Fruit fly (Drosophila melanogaster) whole organism, embryonic: ENCODE results near the gene CG6785.

Source experiments
- ATbp ChIP-seq: fragments of 200-800 bp; sonication (Bioruptor generic); optimal IDR thresholded peaks from 2 replicates; lab custom pipeline; 2017; ENCODE audit warnings: missing biosample characterization, mild to moderate bottlenecking, missing genetic modification characterization, missing genetic modification reagents
- CG10654 ChIP-seq: fragments of 200-800 bp; sonication (Bioruptor generic); optimal IDR thresholded peaks from 2 replicates; lab custom pipeline; 2016; ENCODE audit warnings: missing biosample characterization, missing genetic modification characterization
- CG11456 ChIP-seq: fragments of 200-800 bp; sonication (Bioruptor generic); IDR thresholded peaks from 3 replicates; pipeline ENCODE4 v1.3.6; 2022; ENCODE audit warnings: missing biosample characterization, missing genetic modification characterization
- CG12391 ChIP-seq: fragments of 200-800 bp; sonication (Bioruptor generic); optimal IDR thresholded peaks from 3 replicates; lab custom pipeline; 2018; ENCODE audit warnings: missing biosample characterization, mild to moderate bottlenecking, missing genetic modification characterization, moderate library complexity
- CG12744 ChIP-seq: fragments of 200-800 bp; sonication (Bioruptor generic); optimal IDR thresholded peaks from 2 replicates; lab custom pipeline; 2016; ENCODE audit warnings: missing biosample characterization, missing genetic modification characterization
- CG14965 ChIP-seq: fragments of 200-800 bp; sonication (Bioruptor generic); optimal IDR thresholded peaks from 2 replicates; lab custom pipeline; 2016; ENCODE audit warnings: missing biosample characterization, missing genetic modification characterization, borderline replicate concordance
- CG16779 ChIP-seq: fragments of 200-800 bp; sonication (Bioruptor generic); IDR thresholded peaks from 2 replicates; pipeline ENCODE4 v1.3.6; 2022; ENCODE audit warnings: missing biosample characterization, missing genetic modification characterization
- CG2875 ChIP-seq: fragments of 200-800 bp; sonication (Bioruptor generic); optimal IDR thresholded peaks from 2 replicates; lab custom pipeline; 2017; ENCODE audit warnings: missing biosample characterization, mild to moderate bottlenecking, missing genetic modification characterization, missing genetic modification reagents
- CG30431 ChIP-seq: fragments of 200-800 bp; sonication (Bioruptor generic); optimal IDR thresholded peaks from 2 replicates; lab custom pipeline; 2017; ENCODE audit warnings: missing biosample characterization, missing genetic modification characterization
- CG3065 ChIP-seq: fragments of 200-800 bp; sonication (Bioruptor generic); optimal IDR thresholded peaks from 2 replicates; lab custom pipeline; 2016; ENCODE audit warnings: missing biosample characterization, missing genetic modification characterization
- CG31365 ChIP-seq: fragments of 200-800 bp; sonication (Bioruptor generic); optimal IDR thresholded peaks from 2 replicates; lab custom pipeline; 2018; ENCODE audit warnings: missing biosample characterization, mild to moderate bottlenecking, missing genetic modification characterization
- CG32767 ChIP-seq: fragments of 200-800 bp; sonication (Bioruptor generic); IDR thresholded peaks from 2 replicates; pipeline ENCODE4 v1.3.6; 2022; ENCODE audit warnings: missing biosample characterization, missing genetic modification characterization
- CG3995 ChIP-seq: fragments of 200-800 bp; sonication (Bioruptor generic); optimal IDR thresholded peaks from 3 replicates; lab custom pipeline; 2016; ENCODE audit warnings: missing biosample characterization, missing genetic modification characterization
- CG42726 ChIP-seq: fragments of 200-800 bp; sonication (Bioruptor generic); IDR thresholded peaks from 2 replicates; pipeline ENCODE4 v1.3.6; 2022; ENCODE audit warnings: missing biosample characterization, missing genetic modification characterization; ENCODE audit not compliant: partially characterized antibody
- CG4328 ChIP-seq: fragments of 200-800 bp; sonication (Bioruptor generic); optimal IDR thresholded peaks from 3 replicates; lab custom pipeline; 2017; ENCODE audit warnings: missing biosample characterization, missing genetic modification reagents, missing genetic modification characterization
- CG4854 ChIP-seq: fragments of 200-800 bp; sonication (Bioruptor generic); optimal IDR thresholded peaks from 2 replicates; lab custom pipeline; 2016; ENCODE audit warnings: missing biosample characterization, missing genetic modification characterization, inconsistent platforms
- CG7556 ChIP-seq: fragments of 200-800 bp; sonication (Bioruptor generic); optimal IDR thresholded peaks from 2 replicates; lab custom pipeline; 2017; ENCODE audit warnings: missing biosample characterization, mild to moderate bottlenecking, missing genetic modification characterization
- CG7839 ChIP-seq: fragments of 200-800 bp; sonication (Bioruptor generic); optimal IDR thresholded peaks from 3 replicates; lab custom pipeline; 2018; ENCODE audit warnings: missing biosample characterization, mild to moderate bottlenecking, missing genetic modification characterization, moderate library complexity
- CG8290 ChIP-seq, 3 experiments: fragments of 200-800 bp; sonication (Bioruptor generic); optimal IDR thresholded peaks; 2 replicates each; lab custom pipeline; 2016 to 2019; ENCODE audit warnings: missing biosample characterization in 3 of 3, missing genetic modification characterization in 3 of 3, mild to moderate bottlenecking in 2 of 3, moderate library complexity in 1 of 3
- E2f2 ChIP-seq: fragments of 200-800 bp; sonication (Bioruptor generic); IDR thresholded peaks from 2 replicates; pipeline ENCODE4 v1.3.6; 2022; ENCODE audit warnings: missing biosample characterization, missing genetic modification characterization
- Elba2 ChIP-seq: fragments of 200-800 bp; sonication (Bioruptor generic); optimal IDR thresholded peaks from 3 replicates; lab custom pipeline; 2016; ENCODE audit warnings: missing biosample characterization, missing genetic modification characterization
- Gug ChIP-seq: fragments of 200-800 bp; sonication (Bioruptor generic); IDR thresholded peaks from 4 replicates; pipeline ENCODE4 v1.3.6; 2022; ENCODE audit warnings: missing biosample characterization, missing genetic modification characterization
- Hmx ChIP-seq: fragments of 200-800 bp; sonication (Bioruptor generic); optimal IDR thresholded peaks from 2 replicates; lab custom pipeline; 2016; ENCODE audit warnings: missing biosample characterization, missing genetic modification characterization
- Hr3 ChIP-seq: fragments of 200-800 bp; sonication (Bioruptor generic); optimal IDR thresholded peaks from 3 replicates; lab custom pipeline; 2016; ENCODE audit warnings: missing biosample characterization, missing genetic modification characterization
- NK7.1 ChIP-seq: fragments of 200-800 bp; sonication (Bioruptor generic); optimal IDR thresholded peaks from 3 replicates; lab custom pipeline; 2016; ENCODE audit warnings: missing biosample characterization, missing genetic modification characterization
- Optix ChIP-seq: fragments of 200-800 bp; sonication (Bioruptor generic); IDR thresholded peaks from 3 replicates; pipeline ENCODE4 v1.3.6; 2022; ENCODE audit warnings: missing biosample characterization, missing genetic modification characterization
- Poxn ChIP-seq: fragments of 200-800 bp; sonication (Bioruptor generic); IDR thresholded peaks from 2 replicates; pipeline ENCODE4 v1.3.6; 2022; ENCODE audit warnings: missing biosample characterization, missing genetic modification characterization
- Rx ChIP-seq: fragments of 200-800 bp; sonication (Bioruptor generic); IDR thresholded peaks from 2 replicates; pipeline ENCODE4 v1.3.6; 2022; ENCODE audit warnings: missing biosample characterization, missing genetic modification characterization
- Sry-δ ChIP-seq: fragments of 200-800 bp; sonication (Bioruptor generic); optimal IDR thresholded peaks from 2 replicates; lab custom pipeline; 2016; ENCODE audit warnings: missing biosample characterization, missing genetic modification characterization
- ase ChIP-seq: fragments of 200-800 bp; sonication (Bioruptor generic); IDR thresholded peaks from 3 replicates; pipeline ENCODE4 v1.3.6; 2022; ENCODE audit warnings: missing biosample characterization, missing genetic modification characterization
- chif ChIP-seq, 2 experiments: fragments of 200-800 bp; sonication (Bioruptor generic); optimal IDR thresholded peaks; 3 replicates each; lab custom pipeline; 2016; ENCODE audit warnings: missing biosample characterization in 2 of 2, missing genetic modification characterization in 2 of 2
- eve ChIP-seq, 2 experiments: fragments of >200 bp; optimal IDR thresholded peaks; 2 replicates each; lab custom pipeline; 2017; ENCODE audit warnings: missing biosample characterization in 2 of 2, missing genetic modification characterization in 2 of 2
- gem ChIP-seq: fragments of 200-800 bp; sonication (Bioruptor generic); optimal IDR thresholded peaks from 2 replicates; lab custom pipeline; 2019; ENCODE audit warnings: missing biosample characterization, mild to moderate bottlenecking, missing genetic modification characterization, moderate library complexity
- gro ChIP-seq: fragments of 200-800 bp; sonication (Bioruptor generic); optimal IDR thresholded peaks from 2 replicates; lab custom pipeline; 2016; ENCODE audit warnings: missing biosample characterization, missing genetic modification characterization
- insv ChIP-seq, 2 experiments: fragments of 200-800 bp; sonication (Bioruptor generic); optimal IDR thresholded peaks; 3 replicates each; lab custom pipeline; 2016 to 2018; ENCODE audit warnings: missing biosample characterization in 2 of 2, missing genetic modification characterization in 2 of 2
- jigr1 ChIP-seq: fragments of 200-800 bp; sonication (Bioruptor generic); IDR thresholded peaks from 3 replicates; pipeline ENCODE4 v1.3.6; 2022; ENCODE audit warnings: missing biosample characterization, missing genetic modification characterization
- lola ChIP-seq, 3 experiments: fragments of >200 bp in 2 of 3; fragments of 200-800 bp in 1 of 3; sonication (Bioruptor generic) in 1 of 3; optimal IDR thresholded peaks; 2 replicates each; lab custom pipeline; 2017 to 2019; ENCODE audit warnings: missing biosample characterization in 3 of 3, missing genetic modification characterization in 3 of 3, mild to moderate bottlenecking in 1 of 3, moderate library complexity in 1 of 3
- nau ChIP-seq: fragments of 200-800 bp; sonication (Bioruptor generic); optimal IDR thresholded peaks from 3 replicates; lab custom pipeline; 2017; ENCODE audit warnings: missing biosample characterization, mild to moderate bottlenecking, missing genetic modification characterization, missing genetic modification reagents
- oc ChIP-seq: fragments of 200-800 bp; sonication (Bioruptor generic); optimal IDR thresholded peaks from 2 replicates; lab custom pipeline; 2018; ENCODE audit warnings: missing biosample characterization, mild to moderate bottlenecking, missing genetic modification characterization, moderate library complexity
- ranshi ChIP-seq: fragments of 200-800 bp; sonication (Bioruptor generic); IDR thresholded peaks from 2 replicates; pipeline ENCODE4 v1.3.6; 2022; ENCODE audit warnings: missing biosample characterization, missing genetic modification characterization
- ro ChIP-seq: fragments of 200-800 bp; sonication (Bioruptor generic); IDR thresholded peaks from 2 replicates; pipeline ENCODE4 v1.3.6; 2022; ENCODE audit warnings: missing biosample characterization, missing genetic modification characterization
- sd ChIP-seq: fragments of 200-800 bp; sonication (Bioruptor generic); optimal IDR thresholded peaks from 3 replicates; lab custom pipeline; 2018; ENCODE audit warnings: missing biosample characterization, mild to moderate bottlenecking, missing genetic modification characterization, moderate library complexity
- tap ChIP-seq: fragments of 200-800 bp; optimal IDR thresholded peaks from 3 replicates; lab custom pipeline; 2019; ENCODE audit warnings: missing biosample characterization, mild to moderate bottlenecking, missing genetic modification characterization, moderate library complexity
- toy ChIP-seq: fragments of 200-800 bp; sonication (Bioruptor generic); IDR thresholded peaks from 2 replicates; pipeline ENCODE4 v1.3.6; 2022; ENCODE audit warnings: missing biosample characterization, missing genetic modification characterization
- trh ChIP-seq: fragments of 200-800 bp; sonication (Bioruptor generic); optimal IDR thresholded peaks from 2 replicates; lab custom pipeline; 2016; ENCODE audit warnings: missing biosample characterization, missing genetic modification characterization
- ttk ChIP-seq: fragments of 200-800 bp; sonication (Bioruptor generic); IDR thresholded peaks from 2 replicates; pipeline ENCODE4 v2.1.2; 2022; ENCODE audit warnings: missing biosample characterization, missing genetic modification characterization
- zen2 ChIP-seq: fragments of 200-800 bp; sonication (Bioruptor generic); IDR thresholded peaks from 3 replicates; pipeline ENCODE4 v1.3.6; 2022; ENCODE audit warnings: missing biosample characterization, missing genetic modification characterization; ENCODE audit not compliant: partially characterized antibody

The CG6785 gene

dm6 chr2L:12045941-12046855, 1.2 kb upstream of the CG6785 start, which contains the start of gene CG6770 (continued):
- TF ChIP-seq Elba2 (GFP tag; lab: Kevin White, UChicago) (no peak), jigr1 (0 out of 3 replicates have a peak, but pooled peaks have one; percentile 45), Hmx (GFP tag; lab: Kevin White, UChicago) (peak; percentile 2), ro (GFP tag; lab: Robert Waterston, UW) (no peak), zen2 (no peak), CG12744 (GFP tag; lab: Kevin White, UChicago) (peak; percentile 43), ranshi (peak; percentile 88), CG30431 (GFP tag; lab: Kevin White, UChicago) (peak; percentile 32), gro (GFP tag; lab: Kevin White, UChicago) (peak; percentile 19), CG7556 (GFP tag; lab: Kevin White, UChicago) (peak; percentile 90), CG16779 (GFP tag; lab: Robert Waterston, UW) (peak; percentile 59), toy (GFP tag; lab: Robert Waterston, UW) (no peak), ase (GFP tag; lab: Robert Waterston, UW) (peak; percentile 67; the same call in 2 of the 3 replicates), CG4854 (GFP tag; lab: Kevin White, UChicago) (peak; percentile 30), CG12391 (tag; lab: Kevin White, UChicago) (peak; percentile 80), CG14965 (GFP tag; lab: Kevin White, UChicago) (no peak), insv (GFP tag; optimal IDR thresholded peaks at IDR 0.05; lab: Kevin White, UChicago) (peak in 1 of 2 experiments; percentile 51), E2f2 (GFP tag; lab: Robert Waterston, UW) (peak; percentile 74; the same call in 1 of the 2 replicates), sd (peak; percentile 73), tap (tag; lab: Kevin White, UChicago) (peak; percentile 80), Hr3 (peak; percentile 39), Optix (GFP tag; lab: Robert Waterston, UW) (peak; percentile 62; the same call in 2 of the 3 replicates), CG32767 (GFP tag; lab: Robert Waterston, UW) (peak; percentile 78), ttk (GFP tag; lab: Robert Waterston, UW) (peak; percentile 81), CG8290 (GFP tag; optimal IDR thresholded peaks at IDR 0.05; lab: Kevin White, UChicago) (no peak), CG8290 (tag; optimal IDR thresholded peaks at IDR 0.05; lab: Kevin White, UChicago) (peak in 1 of 2 experiments; percentile 81), trh (peak; percentile 43), Poxn (0 out of 2 replicates have a peak, but pooled peaks have one; percentile 40), oc (tag; lab: Kevin White, UChicago) (peak; percentile 41), CG3065 (GFP tag; lab: Kevin White, UChicago) (no peak), CG7839 (tag; lab: Kevin White, UChicago) (peak; percentile 86), ATbp (GFP tag; lab: Kevin White, UChicago) (peak; percentile 79), CG4328 (GFP tag; lab: Kevin White, UChicago) (peak; percentile 77), gem (tag; lab: Kevin White, UChicago) (peak; percentile 87), eve (GFP tag; optimal IDR thresholded peaks at IDR 0.05; lab: Kevin White, UChicago) (no peak), Rx (no peak), Gug (GFP tag; lab: Robert Waterston, UW) (no peak; the same call in 3 of the 4 replicates), lola (GFP tag; optimal IDR thresholded peaks at IDR 0.05; lab: Kevin White, UChicago) (peak in 1 of 3 experiments; percentile 19), CG10654 (GFP tag; lab: Kevin White, UChicago) (no peak), NK7.1 (GFP tag; lab: Kevin White, UChicago) (no peak), CG31365 (tag; lab: Kevin White, UChicago) (peak; percentile 25), nau (GFP tag; lab: Kevin White, UChicago) (peak; percentile 64), chif (GFP tag; optimal IDR thresholded peaks at IDR 0.05; lab: Kevin White, UChicago) (peak in 1 of 2 experiments; percentile 19), CG42726 (peak; percentile 64; the same call in 1 of the 2 replicates), CG2875 (GFP tag; lab: Kevin White, UChicago) (no peak), Sry-δ (GFP tag; lab: Kevin White, UChicago) (no peak), CG11456 (peak; percentile 77; the same call in 2 of the 3 replicates), CG3995 (peak; percentile 25)
